Fruit fly (Drosophila melanogaster): ENCODE data around the gene mRpL44.

mRpL44 gene

dm6 chr3R:5483488-5484109 lies 13.2 kb upstream of the mRpL44 start, which contains the start of gene ksr (continued):
- peak; percentile 80 for TF ChIP-seq onecut (GFP tag; IDR thresholded peaks at IDR 0.05)
- TF ChIP-seq Pdp1 (GFP tag; optimal IDR thresholded peaks at IDR 0.05), result no peak
- peak; percentile 37 for TF ChIP-seq nmo (GFP tag; optimal IDR thresholded peaks at IDR 0.05)
- TF ChIP-seq gcm2 (GFP tag; optimal IDR thresholded peaks at IDR 0.05), result no peak
- no peak for TF ChIP-seq CG4404 (GFP tag; IDR thresholded peaks at IDR 0.05)
- no peak for TF ChIP-seq zfh1 (GFP tag; IDR thresholded peaks at IDR 0.05)
- TF ChIP-seq nom (GFP tag; optimal IDR thresholded peaks at IDR 0.05), result no peak
- TF ChIP-seq crol (GFP tag; IDR thresholded peaks at IDR 0.05), result no peak
- TF ChIP-seq CG8944 (GFP tag; optimal IDR thresholded peaks at IDR 0.05), result no peak
- no peak for TF ChIP-seq ac (GFP tag; optimal IDR thresholded peaks at IDR 0.05)
- TF ChIP-seq bowl (GFP tag; IDR thresholded peaks at IDR 0.05), result no peak
- TF ChIP-seq lmd (GFP tag; IDR thresholded peaks at IDR 0.05), result no peak; the same call in 1 of the 2 replicates
- TF ChIP-seq bigmax (GFP tag; optimal IDR thresholded peaks at IDR 0.05), result no peak
- TF ChIP-seq CG1024 (GFP tag; IDR thresholded peaks at IDR 0.05), result no peak
- TF ChIP-seq Hey (tag; optimal IDR thresholded peaks at IDR 0.05), result no peak
- no peak for TF ChIP-seq yki (optimal IDR thresholded peaks at IDR 0.05)
- TF ChIP-seq chinmo (GFP tag; IDR thresholded peaks at IDR 0.05; ENCODE audit: partially characterized antibody), result no peak
- peak; percentile 55 for TF ChIP-seq CG14710 (tag; optimal IDR thresholded peaks at IDR 0.05)
- TF ChIP-seq CG16815 (GFP tag; optimal IDR thresholded peaks at IDR 0.05), result no peak
- TF ChIP-seq CG1233 (GFP tag; optimal IDR thresholded peaks at IDR 0.05), result no peak
- TF ChIP-seq CG9817 (tag; optimal IDR thresholded peaks at IDR 0.05), result no peak
- TF ChIP-seq CG5245 (GFP tag; optimal IDR thresholded peaks at IDR 0.05), result no peak
- no peak for TF ChIP-seq CG11247 (GFP tag; IDR thresholded peaks at IDR 0.05)
- peak; percentile 78 for TF ChIP-seq row (GFP tag; IDR thresholded peaks at IDR 0.05)
- no peak for TF ChIP-seq CG33557 (GFP tag; optimal IDR thresholded peaks at IDR 0.05)
- TF ChIP-seq Adf1 (GFP tag; IDR thresholded peaks at IDR 0.05), result no peak
- TF ChIP-seq Antp (GFP tag; optimal IDR thresholded peaks at IDR 0.05), result no peak
- TF ChIP-seq sisA (GFP tag; IDR thresholded peaks at IDR 0.05), result no peak
- no peak for TF ChIP-seq gem (tag; optimal IDR thresholded peaks at IDR 0.05)
- TF ChIP-seq crp (GFP tag; optimal IDR thresholded peaks at IDR 0.05), result no peak
- TF ChIP-seq NC2α (GFP tag; optimal IDR thresholded peaks at IDR 0.05), result no peak
- peak; percentile 38; the same call in 1 of the 3 replicates for TF ChIP-seq ci (GFP tag; IDR thresholded peaks at IDR 0.05)
- TF ChIP-seq B-H2 (GFP tag; optimal IDR thresholded peaks at IDR 0.05), result no peak
- TF ChIP-seq tx (GFP tag; optimal IDR thresholded peaks at IDR 0.05), result no peak
- TF ChIP-seq CG8089 (GFP tag; optimal IDR thresholded peaks at IDR 0.05), result no peak
- TF ChIP-seq CG13123 (GFP tag; optimal IDR thresholded peaks at IDR 0.05), result no peak
- peak; percentile 38; the same call in 1 of the 2 replicates for TF ChIP-seq CG32532 (GFP tag; IDR thresholded peaks at IDR 0.05)
- TF ChIP-seq CG8765 (GFP tag; IDR thresholded peaks at IDR 0.05), result no peak
- TF ChIP-seq Mrtf (GFP tag; IDR thresholded peaks at IDR 0.05), result no peak
- TF ChIP-seq D (optimal IDR thresholded peaks at IDR 0.05), result no peak
- no peak for TF ChIP-seq D (GFP tag; optimal IDR thresholded peaks at IDR 0.05)
- TF ChIP-seq CG2129 (GFP tag; IDR thresholded peaks at IDR 0.05; ENCODE audit: partially characterized antibody), result no peak
- TF ChIP-seq CG17829 (tag; optimal IDR thresholded peaks at IDR 0.05), result peak; percentile 64
- TF ChIP-seq CG3995 (GFP tag; optimal IDR thresholded peaks at IDR 0.05), result no peak
- no peak for TF ChIP-seq CG10431 (GFP tag; optimal IDR thresholded peaks at IDR 0.05)
- TF ChIP-seq ato (GFP tag; IDR thresholded peaks at IDR 0.05; ENCODE audit: partially characterized antibody), result no peak
- peak; percentile 18 for TF ChIP-seq CG17802 (tag; optimal IDR thresholded peaks at IDR 0.05)
- TF ChIP-seq CG10654 (GFP tag; optimal IDR thresholded peaks at IDR 0.05), result no peak
- TF ChIP-seq az2 (GFP tag; optimal IDR thresholded peaks at IDR 0.05), result no peak
- TF ChIP-seq CG15601 (tag; optimal IDR thresholded peaks at IDR 0.05), result no peak
- TF ChIP-seq CG4820 (GFP tag; optimal IDR thresholded peaks at IDR 0.05), result no peak
- TF ChIP-seq CG11504 (tag; optimal IDR thresholded peaks at IDR 0.05), result no peak

Data from whole organism, embryonic.